Worm (Caenorhabditis elegans): ENCODE data around the gene amt-4.

amt-4 gene

ce11 chrX:4544543-4544942 is 20.6 kb upstream of the amt-4 start, which contains the start of gene C07A12.2:
Gene C07A12.2 (plus strand): TSS chrX:4544843.
- TF ChIP-seq dao-5 (tag; optimal IDR thresholded peaks at IDR 0.05) (no peak), him-1 (tag; optimal IDR thresholded peaks at IDR 0.05) (no peak), W03F9.2 (tag; optimal IDR thresholded peaks at IDR 0.05) (no peak)

- TF ChIP-seq him-1 (tag; optimal IDR thresholded peaks at IDR 0.05) (no peak), dao-5 (tag; optimal IDR thresholded peaks at IDR 0.05) (no peak), W03F9.2 (tag; optimal IDR thresholded peaks at IDR 0.05) (no peak)
Observed at ce11 chrX:4548929-4549328, 16.2 kb upstream of the amt-4 start.

- TF ChIP-seq W03F9.2 (tag; optimal IDR thresholded peaks at IDR 0.05) (no peak), dao-5 (tag; optimal IDR thresholded peaks at IDR 0.05) (no peak), him-1 (tag; optimal IDR thresholded peaks at IDR 0.05) (no peak)
Observed at ce11 chrX:4549853-4550596, 15.1 kb upstream of the amt-4 start, which contains the start of gene C07A12.18. Gene C07A12.18 (minus strand): TSS chrX:4549903.

- TF ChIP-seq dao-5 (tag; optimal IDR thresholded peaks at IDR 0.05) (no peak), him-1 (tag; optimal IDR thresholded peaks at IDR 0.05) (no peak), W03F9.2 (tag; optimal IDR thresholded peaks at IDR 0.05) (no peak)
Observed at ce11 chrX:4550987-4551386, 14.1 kb upstream of the amt-4 start.

ce11 chrX:4553033-4553432 is 12.1 kb upstream of the amt-4 start:
- TF ChIP-seq dao-5 (tag; optimal IDR thresholded peaks at IDR 0.05): no peak

ce11 chrX:4553491-4553890 is 11.6 kb upstream of the amt-4 start:
- no peak for TF ChIP-seq W03F9.2 (tag; optimal IDR thresholded peaks at IDR 0.05)
- no peak for TF ChIP-seq him-1 (tag; optimal IDR thresholded peaks at IDR 0.05)
- no peak for TF ChIP-seq dao-5 (tag; optimal IDR thresholded peaks at IDR 0.05)

- TF ChIP-seq him-1 (tag; optimal IDR thresholded peaks at IDR 0.05) (no peak), dao-5 (tag; optimal IDR thresholded peaks at IDR 0.05) (no peak), W03F9.2 (tag; optimal IDR thresholded peaks at IDR 0.05) (no peak)
Observed at ce11 chrX:4554385-4554784, 10.7 kb upstream of the amt-4 start, which contains the start of gene ham-2. Gene ham-2 (plus strand): TSS chrX:4554685.

ce11 chrX:4556028-4556427 is 9.1 kb upstream of the amt-4 start:
- TF ChIP-seq him-1 (tag; optimal IDR thresholded peaks at IDR 0.05) (no peak), dao-5 (tag; optimal IDR thresholded peaks at IDR 0.05) (no peak), W03F9.2 (tag; optimal IDR thresholded peaks at IDR 0.05) (no peak)

- no peak for TF ChIP-seq him-1 (tag; optimal IDR thresholded peaks at IDR 0.05)
Observed at ce11 chrX:4561863-4562262, 3.2 kb upstream of the amt-4 start, which contains the start of gene C05E11.6. Gene C05E11.6 (plus strand): TSS chrX:4562163.

- TF ChIP-seq him-1 (tag; optimal IDR thresholded peaks at IDR 0.05) (no peak), dao-5 (tag; optimal IDR thresholded peaks at IDR 0.05) (no peak), W03F9.2 (tag; optimal IDR thresholded peaks at IDR 0.05) (no peak)
Observed at ce11 chrX:4562288-4562687, 2.8 kb upstream of the amt-4 start.

- TF ChIP-seq dao-5 (tag; optimal IDR thresholded peaks at IDR 0.05) (no peak), him-1 (tag; optimal IDR thresholded peaks at IDR 0.05) (no peak), W03F9.2 (tag; optimal IDR thresholded peaks at IDR 0.05) (no peak)
Observed at ce11 chrX:4567110-4567509, 2.0 kb downstream of the amt-4 start.

- TF ChIP-seq W03F9.2 (tag; optimal IDR thresholded peaks at IDR 0.05): no peak
- no peak for TF ChIP-seq him-1 (tag; optimal IDR thresholded peaks at IDR 0.05)
- no peak for TF ChIP-seq dao-5 (tag; optimal IDR thresholded peaks at IDR 0.05)
Observed at ce11 chrX:4569276-4569675, 4.2 kb downstream of the amt-4 start.

ce11 chrX:4571137-4571536 is 6.0 kb downstream of the amt-4 start, which contains the start of gene amt-1:
Gene amt-1 (plus strand): TSS chrX:4571437.
- no peak for TF ChIP-seq W03F9.2 (tag; optimal IDR thresholded peaks at IDR 0.05)
- no peak for TF ChIP-seq dao-5 (tag; optimal IDR thresholded peaks at IDR 0.05)
- no peak for TF ChIP-seq him-1 (tag; optimal IDR thresholded peaks at IDR 0.05)

- TF ChIP-seq W03F9.2 (tag; optimal IDR thresholded peaks at IDR 0.05) (no peak), him-1 (tag; optimal IDR thresholded peaks at IDR 0.05) (no peak), dao-5 (tag; optimal IDR thresholded peaks at IDR 0.05) (no peak)
Observed at ce11 chrX:4574873-4575272, 9.8 kb downstream of the amt-4 start.

ce11 chrX:4576272-4576671 is 11.2 kb downstream of the amt-4 start:
- TF ChIP-seq W03F9.2 (tag; optimal IDR thresholded peaks at IDR 0.05) (no peak), dao-5 (tag; optimal IDR thresholded peaks at IDR 0.05) (no peak), him-1 (tag; optimal IDR thresholded peaks at IDR 0.05) (no peak)
